Fruit fly (Drosophila melanogaster) whole organism, prepupa: ENCODE data around the gene Atat.

Experiments used
- CG10631 ChIP-seq: fragments of 200-800 bp; sonication (Bioruptor generic); optimal IDR thresholded peaks from 2 replicates; lab custom pipeline; 2016; ENCODE audit warnings: missing biosample characterization, missing genetic modification characterization
- CG11902 ChIP-seq: fragments of 200-800 bp; sonication (Bioruptor generic); optimal IDR thresholded peaks from 3 replicates; lab custom pipeline; 2016; ENCODE audit warnings: missing biosample characterization, missing genetic modification characterization
- CG3032 ChIP-seq: fragments of 200-800 bp; optimal IDR thresholded peaks from 2 replicates; lab custom pipeline; 2019; ENCODE audit warnings: missing biosample characterization, mild to moderate bottlenecking, missing genetic modification characterization, moderate library complexity
- CG31627 ChIP-seq: fragments of 200-800 bp; sonication (Bioruptor generic); optimal IDR thresholded peaks from 3 replicates; lab custom pipeline; 2016; ENCODE audit warnings: missing biosample characterization, missing genetic modification characterization
- CG6163 ChIP-seq: fragments of 200-800 bp; sonication (Bioruptor generic); IDR thresholded peaks from 3 replicates; pipeline ENCODE4 v1.3.6; 2022; ENCODE audit warnings: missing biosample characterization, missing genetic modification characterization
- CG6276 ChIP-seq: fragments of 200-800 bp; sonication (Bioruptor generic); optimal IDR thresholded peaks from 2 replicates; lab custom pipeline; 2017; ENCODE audit warnings: missing biosample characterization, mild to moderate bottlenecking, missing genetic modification characterization
- CG6792 ChIP-seq: fragments of 200-800 bp; sonication (Bioruptor generic); optimal IDR thresholded peaks from 3 replicates; lab custom pipeline; 2016; ENCODE audit warnings: missing biosample characterization, missing genetic modification characterization
- CG8319 ChIP-seq: fragments of 200-800 bp; sonication (Bioruptor generic); optimal IDR thresholded peaks from 3 replicates; lab custom pipeline; 2016; ENCODE audit warnings: missing biosample characterization, missing genetic modification characterization
- CG9139 ChIP-seq: fragments of 200-800 bp; sonication (Bioruptor generic); optimal IDR thresholded peaks from 3 replicates; lab custom pipeline; 2017; ENCODE audit warnings: missing biosample characterization, mild to moderate bottlenecking, missing genetic modification characterization
- Eip78C ChIP-seq: fragments of 200-800 bp; sonication (Bioruptor generic); peaks from one replicate; lab custom pipeline; 2016; ENCODE audit warnings: missing biosample characterization, missing genetic modification characterization
- Eip93F ChIP-seq: fragments of 200-800 bp; sonication (Bioruptor generic); optimal IDR thresholded peaks from 2 replicates; lab custom pipeline; 2016; ENCODE audit warnings: missing biosample characterization, mild to moderate bottlenecking, missing genetic modification characterization
- Hr4 ChIP-seq: fragments of 200-800 bp; sonication (Bioruptor generic); optimal IDR thresholded peaks from 3 replicates; lab custom pipeline; 2016; ENCODE audit warnings: missing biosample characterization, missing genetic modification characterization
- OdsH ChIP-seq: fragments of 200-800 bp; sonication (Bioruptor generic); optimal IDR thresholded peaks from 3 replicates; lab custom pipeline; 2016; ENCODE audit warnings: missing biosample characterization, missing genetic modification characterization
- achi ChIP-seq: fragments of 200-800 bp; sonication (Bioruptor generic); optimal IDR thresholded peaks from 3 replicates; lab custom pipeline; 2016; ENCODE audit warnings: missing biosample characterization, missing genetic modification characterization
- acj6 ChIP-seq: fragments of 200-800 bp; sonication (Bioruptor generic); optimal IDR thresholded peaks from 3 replicates; lab custom pipeline; 2016; ENCODE audit warnings: missing biosample characterization, missing genetic modification characterization
- cyc ChIP-seq: fragments of 200-800 bp; sonication (Bioruptor generic); optimal IDR thresholded peaks from 3 replicates; lab custom pipeline; 2016; ENCODE audit warnings: missing biosample characterization, missing genetic modification characterization
- dac ChIP-seq: fragments of 200-800 bp; sonication (Bioruptor generic); optimal IDR thresholded peaks from 2 replicates; lab custom pipeline; 2017; ENCODE audit warnings: missing biosample characterization, mild to moderate bottlenecking, missing genetic modification characterization
- eg ChIP-seq: fragments of 200-800 bp; sonication (Bioruptor generic); IDR thresholded peaks from 3 replicates; pipeline ENCODE4 v1.3.6; 2022; ENCODE audit warnings: missing biosample characterization, missing genetic modification characterization
- esn ChIP-seq: fragments of 200-800 bp; sonication (Bioruptor generic); optimal IDR thresholded peaks from 2 replicates; lab custom pipeline; 2016; ENCODE audit warnings: missing biosample characterization, mild to moderate bottlenecking, missing genetic modification characterization, moderate library complexity
- fkh ChIP-seq: fragments of 200-800 bp; sonication (Bioruptor generic); optimal IDR thresholded peaks from 3 replicates; lab custom pipeline; 2017; ENCODE audit warnings: missing biosample characterization, mild to moderate bottlenecking, missing genetic modification characterization, moderate library complexity
- lz ChIP-seq: fragments of 200-800 bp; sonication (Bioruptor generic); optimal IDR thresholded peaks from 3 replicates; lab custom pipeline; 2016; ENCODE audit warnings: missing biosample characterization, missing genetic modification characterization
- svp ChIP-seq: fragments of 200-800 bp; sonication (Bioruptor generic); peaks from one replicate; lab custom pipeline; 2016; ENCODE audit warnings: missing biosample characterization, missing genetic modification characterization

Gene Atat

dm6 chr3L:9366850-9367430, 59.6 kb downstream of the Atat start, which contains the start of the genes Klp67A and CG4452:
Gene Klp67A (minus strand): TSS chr3L:9367046.
Gene CG4452 (plus strand): TSS chr3L:9367377.
- TF ChIP-seq eg (GFP tag; lab: Robert Waterston, UW) (0 out of 3 replicates have a peak, but pooled peaks have one; percentile 16), esn (peak; percentile 62), dac (GFP tag; lab: Kevin White, UChicago) (no peak), CG8319 (GFP tag; lab: Kevin White, UChicago) (no peak), CG11902 (GFP tag; lab: Kevin White, UChicago) (peak; percentile 4), CG31627 (GFP tag; lab: Kevin White, UChicago) (peak; percentile 26), CG6792 (GFP tag; lab: Kevin White, UChicago) (no peak), cyc (GFP tag; lab: Kevin White, UChicago) (peak; percentile 30), svp (GFP tag; lab: Kevin White, UChicago) (peak; percentile 64), achi (GFP tag; lab: Kevin White, UChicago) (peak; percentile 2), CG10631 (no peak), CG3032 (tag; lab: Kevin White, UChicago) (peak; percentile 24), CG6276 (GFP tag; lab: Kevin White, UChicago) (no peak), OdsH (GFP tag; lab: Kevin White, UChicago) (no peak), acj6 (GFP tag; lab: Kevin White, UChicago) (no peak), CG6163 (GFP tag; lab: Robert Waterston, UW) (peak; percentile 69), fkh (GFP tag; lab: Kevin White, UChicago) (peak; percentile 11), Eip78C (GFP tag; lab: Kevin White, UChicago) (peak; percentile 77), Eip93F (peak; percentile 30), lz (GFP tag; lab: Kevin White, UChicago) (peak; percentile 38)
- TF ChIP-seq, all 60 proteins: peak for 13

- TF ChIP-seq Hr4 (GFP tag; lab: Kevin White, UChicago) = no peak
- TF ChIP-seq Eip93F = peak; percentile 15
- TF ChIP-seq achi (GFP tag; lab: Kevin White, UChicago) = peak; percentile 58
- no peak for TF ChIP-seq CG9139 (GFP tag; lab: Kevin White, UChicago)
Observed at dm6 chr3L:9364131-9364530, 62.4 kb downstream of the Atat start, which contains the start of gene mRRF1. Gene mRRF1 (plus strand): TSS chr3L:9364350.
